Worm (Caenorhabditis elegans) whole organism, mixed stage, embryonic: ENCODE data around the gene myo-6.
A peak's percentile ranks its signal among the peaks of the same experiment; 100 is the strongest.

Source experiments
- M03D4.4 ChIP-seq: sonication (generic microtip); optimal IDR thresholded peaks from 2 replicates; lab custom pipeline; 2017; ENCODE audit warnings: mild to moderate bottlenecking, missing genetic modification characterization, missing compliant biosample characterization
- blmp-1 ChIP-seq: fragments of 150-350 bp; optimal IDR thresholded peaks from 2 replicates; lab custom pipeline; 2014; ENCODE audit warnings: missing biosample characterization, missing genetic modification characterization
- ceh-39 ChIP-seq: fragments of 150-350 bp; optimal IDR thresholded peaks from 2 replicates; lab custom pipeline; 2014; ENCODE audit warnings: missing biosample characterization, missing genetic modification characterization
- ceh-83 ChIP-seq: fragments of 200-800 bp; sonication (Bioruptor generic); optimal IDR thresholded peaks from 2 replicates; lab custom pipeline; 2018; ENCODE audit warnings: mild to moderate bottlenecking, missing genetic modification characterization, missing compliant biosample characterization
- ces-1 ChIP-seq: fragments of 150-350 bp; optimal IDR thresholded peaks from 2 replicates; lab custom pipeline; 2014; ENCODE audit warnings: missing biosample characterization, missing genetic modification reagents, missing genetic modification characterization
- cnd-1 ChIP-seq: fragments of 200-800 bp; sonication (Bioruptor generic); optimal IDR thresholded peaks from 2 replicates; lab custom pipeline; 2018; ENCODE audit warnings: mild to moderate bottlenecking, missing genetic modification characterization, missing compliant biosample characterization
- drap-1 ChIP-seq: fragments of 200-800 bp; sonication (Bioruptor generic); optimal IDR thresholded peaks from 3 replicates; lab custom pipeline; 2018; ENCODE audit warnings: mild to moderate bottlenecking, missing genetic modification characterization, missing compliant biosample characterization
- elt-3 ChIP-seq: fragments of 150-350 bp; optimal IDR thresholded peaks from 2 replicates; lab custom pipeline; 2014; ENCODE audit warnings: missing biosample characterization, missing genetic modification characterization
- flh-1 ChIP-seq: fragments of 200-800 bp; sonication (Bioruptor generic); optimal IDR thresholded peaks from 2 replicates; lab custom pipeline; 2018; ENCODE audit warnings: mild to moderate bottlenecking, missing genetic modification characterization, moderate library complexity, missing compliant biosample characterization
- ham-2 ChIP-seq: fragments of 200-800 bp; sonication (Bioruptor generic); optimal IDR thresholded peaks from 2 replicates; lab custom pipeline; 2018; ENCODE audit warnings: mild to moderate bottlenecking, missing genetic modification characterization, missing compliant biosample characterization
- lin-13 ChIP-seq: fragments of 150-350 bp; optimal IDR thresholded peaks from 2 replicates; lab custom pipeline; 2014; ENCODE audit warnings: missing biosample characterization, missing genetic modification characterization
- lin-32 ChIP-seq: fragments of 200-800 bp; sonication (Bioruptor generic); optimal IDR thresholded peaks from 2 replicates; lab custom pipeline; 2018; ENCODE audit warnings: mild to moderate bottlenecking, missing genetic modification characterization, missing compliant biosample characterization
- lsy-2 ChIP-seq: fragments of 150-350 bp; optimal IDR thresholded peaks from 2 replicates; lab custom pipeline; 2014; ENCODE audit warnings: missing biosample characterization, missing genetic modification characterization
- mep-1 ChIP-seq: fragments of 150-350 bp; optimal IDR thresholded peaks from 2 replicates; lab custom pipeline; 2017; ENCODE audit warnings: missing biosample characterization, missing genetic modification reagents, missing genetic modification characterization, inconsistent platforms
- mls-2 ChIP-seq: sonication (generic microtip); optimal IDR thresholded peaks from 2 replicates; lab custom pipeline; 2016; ENCODE audit warnings: mild to moderate bottlenecking, missing genetic modification characterization, moderate library complexity, missing compliant biosample characterization
- nhr-12 ChIP-seq: fragments of 150-350 bp; optimal IDR thresholded peaks from 2 replicates; lab custom pipeline; 2014; ENCODE audit warnings: missing biosample characterization, missing genetic modification characterization
- nhr-237 ChIP-seq: fragments of 150-350 bp; optimal IDR thresholded peaks from 2 replicates; lab custom pipeline; 2014; ENCODE audit warnings: missing biosample characterization, missing genetic modification characterization
- nhr-76 ChIP-seq: sonication (generic microtip); optimal IDR thresholded peaks from 2 replicates; lab custom pipeline; 2017; ENCODE audit warnings: missing biosample characterization, missing genetic modification characterization
- pha-4 ChIP-seq: fragments of 150-350 bp; optimal IDR thresholded peaks from 2 replicates; lab custom pipeline; 2018; ENCODE audit warnings: missing biosample characterization, missing genetic modification reagents, missing genetic modification characterization
- sem-2 ChIP-seq: fragments of 200-800 bp; sonication (Bioruptor generic); optimal IDR thresholded peaks from 2 replicates; lab custom pipeline; 2018; ENCODE audit warnings: mild to moderate bottlenecking, missing genetic modification characterization, missing compliant biosample characterization
- snpc-4 ChIP-seq: fragments of 150-350 bp; optimal IDR thresholded peaks from 2 replicates; lab custom pipeline; 2014; ENCODE audit warnings: missing biosample characterization, missing genetic modification characterization
- sptf-1 ChIP-seq: sonication (generic microtip); optimal IDR thresholded peaks from 2 replicates; lab custom pipeline; 2017; ENCODE audit warnings: mild to moderate bottlenecking, missing genetic modification characterization, moderate library complexity, missing compliant biosample characterization
- tbx-8 ChIP-seq: fragments of 200-800 bp; sonication (Bioruptor generic); optimal IDR thresholded peaks from 2 replicates; lab custom pipeline; 2018; ENCODE audit warnings: mild to moderate bottlenecking, missing genetic modification characterization, moderate library complexity, missing compliant biosample characterization
- unc-120 ChIP-seq: sonication (generic microtip); optimal IDR thresholded peaks from 2 replicates; lab custom pipeline; 2017; ENCODE audit warnings: missing genetic modification characterization, missing compliant biosample characterization; ENCODE audit not compliant: poor library complexity, severe bottlenecking
- unc-39 ChIP-seq: fragments of 150-350 bp; optimal IDR thresholded peaks from 2 replicates; lab custom pipeline; 2014; ENCODE audit warnings: missing biosample characterization, missing genetic modification characterization
- unc-62 ChIP-seq: fragments of 150-350 bp; optimal IDR thresholded peaks from 2 replicates; lab custom pipeline; 2014; ENCODE audit warnings: missing biosample characterization, missing genetic modification reagents, missing genetic modification characterization
- zip-8 ChIP-seq: fragments of 150-350 bp; optimal IDR thresholded peaks from 2 replicates; lab custom pipeline; 2014; ENCODE audit warnings: missing biosample characterization, missing genetic modification characterization
- ztf-11 ChIP-seq: fragments of 150-350 bp; optimal IDR thresholded peaks from 2 replicates; lab custom pipeline; 2014; ENCODE audit warnings: missing biosample characterization, missing genetic modification characterization

Gene myo-6

DNA sequence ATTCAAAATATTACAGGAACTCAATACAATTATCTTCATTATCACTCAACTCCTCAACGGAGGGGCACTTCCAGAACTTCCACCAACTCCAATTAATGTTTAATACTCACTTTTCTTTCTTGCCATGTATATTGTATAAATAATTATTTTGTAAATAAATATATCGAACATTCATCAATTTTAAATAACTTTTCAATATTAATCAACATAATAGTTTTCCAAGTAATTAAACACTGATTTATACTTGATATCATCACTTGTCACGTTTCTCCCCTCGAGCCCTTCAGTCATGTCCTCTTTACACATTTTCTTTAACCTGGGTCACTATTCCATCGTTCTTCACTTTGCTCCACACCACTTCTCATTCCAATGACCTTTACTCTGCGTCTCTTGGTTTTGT, 6.7 kb upstream of the myo-6 start, which contains the start of gene mig-18:
mig-18 (plus strand) TSS at position 301 of the 400 bp plus-strand sequence.
- TF ChIP-seq blmp-1, result no peak
- TF ChIP-seq sem-2 (GFP tag; lab: Kevin White, UChicago), result no peak

DNA sequence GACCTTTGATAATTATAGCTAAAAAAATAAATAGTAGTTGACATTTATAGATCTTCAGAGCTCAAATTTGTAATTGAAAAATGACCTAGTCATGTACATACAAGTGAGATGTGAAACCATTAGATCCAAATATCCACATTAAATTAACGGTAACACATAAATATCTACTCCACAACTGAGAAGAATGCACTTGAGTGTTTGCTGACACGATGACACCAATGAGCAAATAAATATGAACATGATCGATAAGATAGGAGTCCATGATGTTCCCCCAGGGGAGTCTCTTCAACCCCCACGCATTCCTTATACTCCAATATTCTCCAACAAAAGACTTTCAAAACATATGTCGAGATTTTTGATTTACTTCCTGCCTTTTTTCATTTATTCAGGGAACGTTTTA, 5.2 kb upstream of the myo-6 start, which contains the start of gene ttr-52:
ttr-52 (plus strand) TSS at position 301 of the 400 bp plus-strand sequence.
- TF ChIP-seq pha-4, result no peak
- no peak for TF ChIP-seq flh-1 (GFP tag; lab: Kevin White, UChicago)
- TF ChIP-seq nhr-76 (tag; lab: Kevin White, UChicago), result no peak
- TF ChIP-seq mls-2 (tag; lab: Kevin White, UChicago), result no peak
- no peak for TF ChIP-seq snpc-4

DNA sequence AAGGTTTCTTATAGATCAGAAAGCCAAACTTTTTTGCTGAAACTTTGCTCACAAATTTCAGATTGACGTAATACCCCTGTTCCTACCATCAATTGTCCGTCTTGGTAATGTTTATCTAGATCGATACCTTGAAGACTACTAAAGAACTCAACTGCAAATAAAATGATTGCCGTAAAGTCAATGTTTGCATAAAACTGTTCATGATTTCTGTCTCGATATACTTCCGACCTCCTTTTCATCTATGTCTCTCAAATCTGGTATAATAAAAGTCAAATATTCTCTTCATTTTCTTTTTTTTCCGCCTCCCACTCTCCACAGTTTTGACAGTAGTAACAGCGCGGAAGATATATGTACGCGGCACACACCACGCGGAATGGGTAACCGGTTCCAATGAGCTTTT, 4.1 kb upstream of the myo-6 start, which contains the start of gene nas-1:
nas-1 (plus strand) TSS at position 301 of the 400 bp plus-strand sequence.
- TF ChIP-seq ztf-11 (tag; lab: Kevin White, UChicago) (no peak), cnd-1 (tag; lab: Kevin White, UChicago) (no peak), nhr-12 (tag; lab: Kevin White, UChicago) (no peak), unc-62 (GFP tag; lab: Kevin White, UChicago) (no peak), zip-8 (tag; lab: Kevin White, UChicago) (no peak), lin-32 (GFP tag; lab: Kevin White, UChicago) (no peak), lin-13 (no peak), snpc-4 (no peak), unc-39 (no peak), ham-2 (GFP tag; lab: Kevin White, UChicago) (no peak), flh-1 (GFP tag; lab: Kevin White, UChicago) (no peak), drap-1 (GFP tag; lab: Kevin White, UChicago) (no peak), sptf-1 (no peak), pha-4 (no peak)
- TF ChIP-seq, all 35 proteins: peak for 0

DNA sequence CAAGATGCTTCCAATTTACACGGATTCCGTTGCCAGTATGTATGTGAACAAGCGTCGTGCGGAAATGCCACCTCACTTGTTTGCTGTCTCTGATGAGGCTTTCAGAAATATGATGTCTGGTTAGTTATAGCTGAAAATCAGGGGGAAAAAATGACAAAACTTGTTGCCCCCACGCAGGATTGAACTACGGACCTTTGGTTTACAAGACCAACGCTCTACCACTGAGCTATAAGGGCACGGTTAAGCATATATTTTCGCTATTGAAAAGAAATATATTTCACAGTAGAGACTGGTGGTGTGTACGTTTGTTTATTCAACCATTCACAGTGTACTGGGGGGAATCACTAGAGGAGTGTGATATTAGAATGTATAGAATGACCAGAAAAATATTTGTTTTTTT, 1.6 kb downstream of the myo-6 start:
- TF ChIP-seq sem-2 (GFP tag; lab: Kevin White, UChicago) (no peak), sptf-1 (no peak), snpc-4 (no peak), ces-1 (GFP tag; lab: Kevin White, UChicago) (no peak), unc-39 (no peak), lin-32 (GFP tag; lab: Kevin White, UChicago) (no peak), ceh-39 (no peak), nhr-76 (tag; lab: Kevin White, UChicago) (no peak), elt-3 (no peak), tbx-8 (GFP tag; lab: Kevin White, UChicago) (no peak), mls-2 (tag; lab: Kevin White, UChicago) (no peak), cnd-1 (tag; lab: Kevin White, UChicago) (no peak), ztf-11 (tag; lab: Kevin White, UChicago) (no peak), M03D4.4 (tag; lab: Kevin White, UChicago) (no peak), mep-1 (no peak)

DNA sequence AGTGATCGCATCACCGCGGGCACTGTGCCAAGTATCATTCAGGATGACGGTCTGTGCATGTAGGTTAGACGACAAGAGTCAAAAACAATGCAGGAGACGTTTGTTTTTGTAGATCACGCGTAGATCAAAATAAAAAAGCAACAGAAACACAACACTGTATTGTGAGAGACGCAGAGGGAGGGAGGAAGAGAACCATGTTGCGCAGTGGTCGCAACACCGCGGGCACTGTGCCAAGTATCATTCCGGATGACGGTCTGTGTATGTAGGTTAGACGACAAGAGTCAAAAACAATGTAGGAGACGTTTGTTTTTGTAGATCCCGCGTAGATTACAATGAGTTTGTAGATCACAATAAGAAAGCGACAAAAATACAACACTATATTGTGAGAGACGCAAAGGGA, 9.4 kb downstream of the myo-6 start:
- no peak for TF ChIP-seq ceh-83 (GFP tag; lab: Kevin White, UChicago)
- no peak for TF ChIP-seq nhr-12 (tag; lab: Kevin White, UChicago)
- TF ChIP-seq unc-120 (tag; lab: Kevin White, UChicago), result no peak
- no peak for TF ChIP-seq ces-1 (GFP tag; lab: Kevin White, UChicago)
- TF ChIP-seq drap-1 (GFP tag; lab: Kevin White, UChicago), result no peak
- TF ChIP-seq nhr-237 (tag; lab: Kevin White, UChicago), result no peak
- TF ChIP-seq mls-2 (tag; lab: Kevin White, UChicago), result no peak
- no peak for TF ChIP-seq blmp-1
- TF ChIP-seq unc-62 (GFP tag; lab: Kevin White, UChicago), result no peak

DNA sequence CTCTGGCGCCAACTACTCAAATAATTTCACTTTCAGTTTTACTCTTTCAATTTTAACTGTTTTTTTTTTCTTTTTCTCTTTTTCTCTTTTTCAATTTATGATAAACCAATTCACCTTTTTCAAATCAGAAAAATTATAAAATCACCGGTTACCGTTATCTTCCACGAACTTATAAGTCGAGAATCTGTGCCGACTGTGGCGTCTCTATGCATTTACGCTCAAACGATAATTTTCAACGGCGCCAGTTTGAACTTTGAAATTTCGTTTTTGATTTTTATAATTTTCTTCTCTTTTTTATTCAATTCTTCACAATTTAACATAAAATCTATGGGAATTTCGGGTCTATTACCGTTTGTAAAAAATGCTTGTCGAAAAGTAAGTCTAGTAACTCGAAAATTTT, 13.8 kb downstream of the myo-6 start, which contains the start of gene exo-1:
exo-1 (plus strand) TSS at position 101 of the 400 bp plus-strand sequence.
- TF ChIP-seq blmp-1 (no peak), nhr-237 (tag; lab: Kevin White, UChicago) (peak; percentile 46), lin-32 (GFP tag; lab: Kevin White, UChicago) (no peak), elt-3 (no peak), ham-2 (GFP tag; lab: Kevin White, UChicago) (no peak), lsy-2 (tag; lab: Kevin White, UChicago) (peak; percentile 42), ceh-83 (GFP tag; lab: Kevin White, UChicago) (no peak), pha-4 (no peak), mep-1 (peak; percentile 35), lin-13 (no peak), ztf-11 (tag; lab: Kevin White, UChicago) (no peak), unc-120 (tag; lab: Kevin White, UChicago) (no peak), unc-39 (no peak)
